Fruit fly (Drosophila melanogaster): ENCODE data around the gene CG43725.
A peak's percentile ranks its signal among the peaks of the same experiment; 100 is the strongest.

CG43725 gene

dm6 chr2L:11075114-11075513 lies at the start of gene CG43725:
Gene CG43725 (plus strand): TSS chr2L:11075513.
- TF ChIP-seq crol (GFP tag; IDR thresholded peaks at IDR 0.05) (no peak), CG8944 (GFP tag; optimal IDR thresholded peaks at IDR 0.05) (no peak), B-H1 (GFP tag; IDR thresholded peaks at IDR 0.05) (no peak), NC2α (GFP tag; optimal IDR thresholded peaks at IDR 0.05) (no peak), CG7839 (tag; optimal IDR thresholded peaks at IDR 0.05) (no peak), cad (GFP tag; optimal IDR thresholded peaks at IDR 0.05) (peak; percentile 94), nom (GFP tag; optimal IDR thresholded peaks at IDR 0.05) (no peak), CG42726 (GFP tag; IDR thresholded peaks at IDR 0.05; ENCODE audit: partially characterized antibody) (no peak), CG9817 (tag; optimal IDR thresholded peaks at IDR 0.05) (no peak), CG7271 (tag; optimal IDR thresholded peaks at IDR 0.05) (peak; percentile 7), CG17568 (GFP tag; optimal IDR thresholded peaks at IDR 0.05) (no peak), p53 (GFP tag; optimal IDR thresholded peaks at IDR 0.05) (no peak), CG17186 (GFP tag; optimal IDR thresholded peaks at IDR 0.05) (no peak), CG4707 (GFP tag; optimal IDR thresholded peaks at IDR 0.05) (no peak), CG18599 (GFP tag; optimal IDR thresholded peaks at IDR 0.05) (no peak), CG11696 (GFP tag; IDR thresholded peaks at IDR 0.05) (no peak), CG31365 (tag; optimal IDR thresholded peaks at IDR 0.05) (no peak), CG12104 (GFP tag; optimal IDR thresholded peaks at IDR 0.05) (no peak), CG5180 (GFP tag; optimal IDR thresholded peaks at IDR 0.05) (no peak), ind (GFP tag; optimal IDR thresholded peaks at IDR 0.05) (no peak), zen (tag; optimal IDR thresholded peaks at IDR 0.05) (peak; percentile 86), NK7.1 (GFP tag; optimal IDR thresholded peaks at IDR 0.05) (no peak), vvl (GFP tag; IDR thresholded peaks at IDR 0.05) (no peak), CG9932 (GFP tag; IDR thresholded peaks at IDR 0.05) (no peak)

dm6 chr2L:11027213-11027612 lies 48.1 kb upstream of the CG43725 start:
- TF ChIP-seq oc (tag; optimal IDR thresholded peaks at IDR 0.05) = no peak
- no peak for TF ChIP-seq usp (GFP tag; optimal IDR thresholded peaks at IDR 0.05)
- no peak for TF ChIP-seq Lhr (GFP tag; optimal IDR thresholded peaks at IDR 0.05)
- TF ChIP-seq Dek (tag; optimal IDR thresholded peaks at IDR 0.05) = no peak
- no peak for TF ChIP-seq ase (GFP tag; IDR thresholded peaks at IDR 0.05)
- peak in 1 of 2 experiments; percentile 28 for TF ChIP-seq bsh (GFP tag; optimal IDR thresholded peaks at IDR 0.05)
- TF ChIP-seq aop (GFP tag; IDR thresholded peaks at IDR 0.05) = no peak
- TF ChIP-seq CG7271 (tag; optimal IDR thresholded peaks at IDR 0.05) = no peak
- no peak for TF ChIP-seq sug (tag; optimal IDR thresholded peaks at IDR 0.05)
- TF ChIP-seq CG1603 (tag; optimal IDR thresholded peaks at IDR 0.05) = no peak
- peak; percentile 26 for TF ChIP-seq nom (GFP tag; optimal IDR thresholded peaks at IDR 0.05)

dm6 chr2L:11027825-11028496 lies 47.4 kb upstream of the CG43725 start:
- TF ChIP-seq CG5180 (GFP tag; optimal IDR thresholded peaks at IDR 0.05) = peak; percentile 75
- TF ChIP-seq CG12155 (GFP tag; optimal IDR thresholded peaks at IDR 0.05) = no peak
- TF ChIP-seq oc (tag; optimal IDR thresholded peaks at IDR 0.05) = peak; percentile 51

dm6 chr2L:11032285-11032970 lies 42.9 kb upstream of the CG43725 start:
- peak; percentile 45; the same call in 1 of the 2 replicates for TF ChIP-seq Drgx (GFP tag; IDR thresholded peaks at IDR 0.05)
- no peak for TF ChIP-seq sr (GFP tag; IDR thresholded peaks at IDR 0.05)
- TF ChIP-seq H15 (GFP tag; IDR thresholded peaks at IDR 0.05) = no peak
- TF ChIP-seq ssp (GFP tag; IDR thresholded peaks at IDR 0.05) = no peak
- peak; percentile 60 for TF ChIP-seq Sry-β (GFP tag; optimal IDR thresholded peaks at IDR 0.05)
- TF ChIP-seq CG43689 (GFP tag; IDR thresholded peaks at IDR 0.05) = no peak
- TF ChIP-seq Ets65A (GFP tag) = peak; percentile 26
- peak; percentile 50 for TF ChIP-seq nom (GFP tag; optimal IDR thresholded peaks at IDR 0.05)
- TF ChIP-seq CG13894 (tag; optimal IDR thresholded peaks at IDR 0.05) = no peak
- no peak for TF ChIP-seq CG12391 (tag; optimal IDR thresholded peaks at IDR 0.05)
- peak; percentile 57 for TF ChIP-seq crol (GFP tag; IDR thresholded peaks at IDR 0.05)
- peak; percentile 47 for TF ChIP-seq Deaf1 (tag; optimal IDR thresholded peaks at IDR 0.05)
